Fruit fly (Drosophila melanogaster) whole organism, prepupa: ENCODE measurements around the gene Kmn1.

Experiments
- CG10631 ChIP-seq: fragments of 200-800 bp; sonication (Bioruptor generic); optimal IDR thresholded peaks from 2 replicates; lab custom pipeline; 2016; ENCODE audit warnings: missing biosample characterization, missing genetic modification characterization
- CG11294 ChIP-seq: fragments of 200-800 bp; sonication (Bioruptor generic); IDR thresholded peaks from 2 replicates; pipeline ENCODE4 v1.3.6; 2022; ENCODE audit warnings: missing biosample characterization, missing genetic modification characterization
- CG16779 ChIP-seq: fragments of 200-800 bp; sonication (Bioruptor generic); optimal IDR thresholded peaks from 3 replicates; lab custom pipeline; 2017; ENCODE audit warnings: missing biosample characterization, mild to moderate bottlenecking, missing genetic modification characterization
- CG3032 ChIP-seq: fragments of 200-800 bp; optimal IDR thresholded peaks from 2 replicates; lab custom pipeline; 2019; ENCODE audit warnings: missing biosample characterization, mild to moderate bottlenecking, missing genetic modification characterization, moderate library complexity
- CG6163 ChIP-seq: fragments of 200-800 bp; sonication (Bioruptor generic); IDR thresholded peaks from 3 replicates; pipeline ENCODE4 v1.3.6; 2022; ENCODE audit warnings: missing biosample characterization, missing genetic modification characterization
- CG8119 ChIP-seq: fragments of 200-800 bp; sonication (Bioruptor generic); IDR thresholded peaks from 3 replicates; pipeline ENCODE4 v1.3.6; 2022; ENCODE audit warnings: missing biosample characterization, missing genetic modification characterization
- CG9139 ChIP-seq: fragments of 200-800 bp; sonication (Bioruptor generic); optimal IDR thresholded peaks from 3 replicates; lab custom pipeline; 2017; ENCODE audit warnings: missing biosample characterization, mild to moderate bottlenecking, missing genetic modification characterization
- Gug ChIP-seq: fragments of 200-800 bp; sonication (Bioruptor generic); IDR thresholded peaks from 2 replicates; pipeline ENCODE4 v1.3.6; 2022; ENCODE audit warnings: missing biosample characterization, missing genetic modification characterization
- Hr39 ChIP-seq: fragments of 200-800 bp; sonication (Bioruptor generic); optimal IDR thresholded peaks from 2 replicates; lab custom pipeline; 2016; ENCODE audit warnings: missing biosample characterization, missing genetic modification characterization
- Lpt ChIP-seq: fragments of 200-800 bp; sonication (Bioruptor generic); optimal IDR thresholded peaks from 3 replicates; lab custom pipeline; 2016; ENCODE audit warnings: missing biosample characterization, missing genetic modification characterization
- OdsH ChIP-seq: fragments of 200-800 bp; sonication (Bioruptor generic); optimal IDR thresholded peaks from 3 replicates; lab custom pipeline; 2016; ENCODE audit warnings: missing biosample characterization, missing genetic modification characterization
- acj6 ChIP-seq: fragments of 200-800 bp; sonication (Bioruptor generic); optimal IDR thresholded peaks from 3 replicates; lab custom pipeline; 2016; ENCODE audit warnings: missing biosample characterization, missing genetic modification characterization
- eg ChIP-seq: fragments of 200-800 bp; sonication (Bioruptor generic); IDR thresholded peaks from 3 replicates; pipeline ENCODE4 v1.3.6; 2022; ENCODE audit warnings: missing biosample characterization, missing genetic modification characterization

dm6 chrX:11621315-11621865, 49.1 kb upstream of the Kmn1 start:
- TF ChIP-seq CG11294 (GFP tag; lab: Robert Waterston, UW) (no peak), Gug (no peak), CG6163 (GFP tag; lab: Robert Waterston, UW) (no peak), Lpt (GFP tag; lab: Kevin White, UChicago) (no peak), OdsH (GFP tag; lab: Kevin White, UChicago) (no peak), acj6 (GFP tag; lab: Kevin White, UChicago) (no peak), eg (GFP tag; lab: Robert Waterston, UW) (no peak), Hr39 (GFP tag; lab: Kevin White, UChicago) (no peak), CG10631 (GFP tag; lab: Kevin White, UChicago) (no peak), CG9139 (no peak), CG8119 (no peak), CG16779 (tag; lab: Kevin White, UChicago) (no peak), CG3032 (no peak)
